Comparison of ENCODE assay signal across 2 fruit fly cellular contexts in genomic region chr3R:8788722-8789400, dm6.
TF ChIP-seq lines count a peak whose summit lies in the region.

No protein-coding gene starts in this region.

TF ChIP-seq in whole organism, embryonic, 481 proteins besides CTCF, POLR2A, EP300 and RAD21 (continued from another document and continues in another):
- no peak for TF ChIP-seq caup (GFP tag; optimal IDR thresholded peaks at IDR 0.05; lab: Kevin White, UChicago; ENCODE audit: severe bottlenecking)
- peak; percentile 41 for TF ChIP-seq CG30403 (GFP tag; optimal IDR thresholded peaks at IDR 0.05; lab: Kevin White, UChicago)
- TF ChIP-seq sens (GFP tag; lab: Kevin White, UChicago) = peak; percentile 86
- TF ChIP-seq CG11723 (GFP tag; optimal IDR thresholded peaks at IDR 0.05; lab: Kevin White, UChicago) = no peak
- peak; percentile 70 for TF ChIP-seq CG5953 (GFP tag; IDR thresholded peaks at IDR 0.05; lab: Robert Waterston, UW)
- TF ChIP-seq grn (GFP tag; optimal IDR thresholded peaks at IDR 0.05; lab: Kevin White, UChicago) = peak; percentile 25
- TF ChIP-seq fd96Cb (tag; optimal IDR thresholded peaks at IDR 0.05; lab: Kevin White, UChicago) = peak; percentile 56
- TF ChIP-seq CoRest (tag; optimal IDR thresholded peaks at IDR 0.05; lab: Kevin White, UChicago) = peak; percentile 21
- peak; percentile 54 for TF ChIP-seq Sox100B (GFP tag; optimal IDR thresholded peaks at IDR 0.05; lab: Kevin White, UChicago)
- TF ChIP-seq Lpt (GFP tag; optimal IDR thresholded peaks at IDR 0.05; lab: Kevin White, UChicago) = no peak
- no peak for TF ChIP-seq ems (GFP tag; optimal IDR thresholded peaks at IDR 0.05; lab: Kevin White, UChicago)
- TF ChIP-seq gem (tag; optimal IDR thresholded peaks at IDR 0.05; lab: Kevin White, UChicago) = peak; percentile 72
- peak; percentile 33 for TF ChIP-seq CG10267 (tag; optimal IDR thresholded peaks at IDR 0.05; lab: Kevin White, UChicago)
- TF ChIP-seq abd-A (tag; optimal IDR thresholded peaks at IDR 0.05; lab: Kevin White, UChicago) = peak; percentile 11
- TF ChIP-seq CG31365 (tag; optimal IDR thresholded peaks at IDR 0.05; lab: Kevin White, UChicago) = no peak
- no peak for TF ChIP-seq pan (optimal IDR thresholded peaks at IDR 0.05; lab: Kevin White, UChicago)
- TF ChIP-seq pan (GFP tag; optimal IDR thresholded peaks at IDR 0.05 in 1 of 2, IDR thresholded peaks at IDR 0.05 in 1 of 2) = peak in 1 of 2 experiments; percentile 88
- peak; percentile 64 for TF ChIP-seq CG11247 (GFP tag; IDR thresholded peaks at IDR 0.05; lab: Robert Waterston, UW)
- TF ChIP-seq Spps (tag; optimal IDR thresholded peaks at IDR 0.05; lab: Kevin White, UChicago) = peak; percentile 30
- TF ChIP-seq CG11093 (GFP tag; IDR thresholded peaks at IDR 0.05; lab: Robert Waterston, UW) = peak; percentile 62; the same call in 1 of the 3 replicates
- TF ChIP-seq ind (GFP tag; optimal IDR thresholded peaks at IDR 0.05; lab: Kevin White, UChicago) = peak; percentile 34
- TF ChIP-seq al (GFP tag; IDR thresholded peaks at IDR 0.05; lab: Robert Waterston, UW) = no peak
- peak; percentile 53 for TF ChIP-seq CG8924 (tag; optimal IDR thresholded peaks at IDR 0.05; lab: Kevin White, UChicago)
- peak; percentile 75 for TF ChIP-seq dysf (GFP tag; IDR thresholded peaks at IDR 0.05; lab: Robert Waterston, UW)
- TF ChIP-seq gsb-n (tag; optimal IDR thresholded peaks at IDR 0.05; lab: Kevin White, UChicago) = peak; percentile 2
- peak; percentile 70 for TF ChIP-seq CG17359 (tag; optimal IDR thresholded peaks at IDR 0.05; lab: Kevin White, UChicago)
- TF ChIP-seq pum (GFP tag; optimal IDR thresholded peaks at IDR 0.05; lab: Kevin White, UChicago) = no peak
- peak; percentile 62; the same call in 1 of the 3 replicates for TF ChIP-seq Mrtf (GFP tag; IDR thresholded peaks at IDR 0.05; lab: Robert Waterston, UW)
- peak; percentile 56 for TF ChIP-seq CG43689 (GFP tag; IDR thresholded peaks at IDR 0.05; lab: Robert Waterston, UW)
- TF ChIP-seq Oli (tag; optimal IDR thresholded peaks at IDR 0.05; lab: Kevin White, UChicago) = peak; percentile 62
- TF ChIP-seq grau (tag; optimal IDR thresholded peaks at IDR 0.05; lab: Kevin White, UChicago) = peak; percentile 42
- peak; percentile 27; the same call in 1 of the 2 replicates for TF ChIP-seq Ada2b (GFP tag; IDR thresholded peaks at IDR 0.05; lab: Robert Waterston, UW)
- TF ChIP-seq Hr51 (GFP tag; optimal IDR thresholded peaks at IDR 0.05; lab: Kevin White, UChicago) = peak in 1 of 2 experiments; percentile 74
- peak; percentile 59; the same call in 1 of the 3 replicates for TF ChIP-seq Optix (GFP tag; IDR thresholded peaks at IDR 0.05; lab: Robert Waterston, UW)
- no peak for TF ChIP-seq CG12104 (GFP tag; optimal IDR thresholded peaks at IDR 0.05; lab: Kevin White, UChicago)
- TF ChIP-seq CG17328 (GFP tag; IDR thresholded peaks at IDR 0.05; lab: Robert Waterston, UW) = peak; percentile 67
- TF ChIP-seq CG3163 (GFP tag; optimal IDR thresholded peaks at IDR 0.05; lab: Kevin White, UChicago) = no peak
- peak; percentile 59; the same call in 1 of the 3 replicates for TF ChIP-seq H15 (GFP tag; IDR thresholded peaks at IDR 0.05; lab: Robert Waterston, UW)
- peak; percentile 30 for TF ChIP-seq tio (GFP tag; optimal IDR thresholded peaks at IDR 0.05; lab: Kevin White, UChicago)
- peak; percentile 49 for TF ChIP-seq esg (GFP tag; conservative IDR thresholded peaks at IDR 0.05; lab: Robert Waterston, UW)
- TF ChIP-seq ATbp (GFP tag; optimal IDR thresholded peaks at IDR 0.05; lab: Kevin White, UChicago) = peak; percentile 63
- TF ChIP-seq CG6689 (GFP tag; IDR thresholded peaks at IDR 0.05; lab: Robert Waterston, UW) = peak; percentile 75
- TF ChIP-seq CG11695 (GFP tag; IDR thresholded peaks at IDR 0.05; lab: Robert Waterston, UW) = peak; percentile 52; the same call in 1 of the 3 replicates
- peak; percentile 69 for TF ChIP-seq CG18262 (tag; optimal IDR thresholded peaks at IDR 0.05; lab: Kevin White, UChicago)
- TF ChIP-seq CG31441 (GFP tag; IDR thresholded peaks at IDR 0.05; lab: Robert Waterston, UW) = peak; percentile 81
- TF ChIP-seq CG12155 (GFP tag; optimal IDR thresholded peaks at IDR 0.05; lab: Kevin White, UChicago) = no peak
- 0 out of 2 replicates have a peak, but pooled peaks have one; percentile 10 for TF ChIP-seq CG4404 (GFP tag; IDR thresholded peaks at IDR 0.05; lab: Robert Waterston, UW)
- TF ChIP-seq CG12391 (tag; optimal IDR thresholded peaks at IDR 0.05; lab: Kevin White, UChicago) = peak; percentile 43
- peak; percentile 77 for TF ChIP-seq Rx (GFP tag; IDR thresholded peaks at IDR 0.05; lab: Robert Waterston, UW)
- peak; percentile 72 for TF ChIP-seq H2.0 (GFP tag; IDR thresholded peaks at IDR 0.05; lab: Robert Waterston, UW)
- no peak for TF ChIP-seq NK7.1 (GFP tag; optimal IDR thresholded peaks at IDR 0.05; lab: Kevin White, UChicago)
- peak; percentile 30; the same call in 1 of the 2 replicates for TF ChIP-seq CG1024 (GFP tag; IDR thresholded peaks at IDR 0.05; lab: Robert Waterston, UW)
- no peak for TF ChIP-seq CG6654 (GFP tag; optimal IDR thresholded peaks at IDR 0.05; lab: Kevin White, UChicago)
- peak; percentile 63 for TF ChIP-seq CG2678 (tag; optimal IDR thresholded peaks at IDR 0.05; lab: Kevin White, UChicago)
- no peak for TF ChIP-seq corto (GFP tag; optimal IDR thresholded peaks at IDR 0.05; lab: Kevin White, UChicago)
- TF ChIP-seq lmd (GFP tag; IDR thresholded peaks at IDR 0.05; lab: Robert Waterston, UW) = peak; percentile 71
- no peak for TF ChIP-seq CG3065 (GFP tag; optimal IDR thresholded peaks at IDR 0.05; lab: Kevin White, UChicago)
- peak; percentile 54 to 68 for TF ChIP-seq bsh (GFP tag; optimal IDR thresholded peaks at IDR 0.05; lab: Kevin White, UChicago)
- TF ChIP-seq Asciz (GFP tag; optimal IDR thresholded peaks at IDR 0.05; lab: Kevin White, UChicago) = peak; percentile 40
- TF ChIP-seq prd (optimal IDR thresholded peaks at IDR 0.05; lab: Kevin White, UChicago) = no peak
- peak; percentile 69; the same call in 2 of the 3 replicates for TF ChIP-seq prd (GFP tag; IDR thresholded peaks at IDR 0.05; lab: Robert Waterston, UW)
- TF ChIP-seq Fer3 (tag; optimal IDR thresholded peaks at IDR 0.05; lab: Kevin White, UChicago) = no peak
- no peak for TF ChIP-seq Sry-β (GFP tag; optimal IDR thresholded peaks at IDR 0.05; lab: Kevin White, UChicago)
- peak; percentile 22; the same call in 1 of the 2 replicates for TF ChIP-seq CG10959 (GFP tag; IDR thresholded peaks at IDR 0.05; lab: Robert Waterston, UW)
- TF ChIP-seq gcm2 (GFP tag; optimal IDR thresholded peaks at IDR 0.05; lab: Kevin White, UChicago) = peak; percentile 25

TF ChIP-seq in whole organism, prepupa, 60 proteins besides CTCF, POLR2A, EP300 and RAD21 (continued from another document):
- TF ChIP-seq CG11762 (GFP tag; optimal IDR thresholded peaks at IDR 0.05; lab: Kevin White, UChicago; ENCODE audit: insufficient read depth) (peak; percentile 74), Hr39 (GFP tag; optimal IDR thresholded peaks at IDR 0.05; lab: Kevin White, UChicago) (peak; percentile 52), ss (GFP tag; optimal IDR thresholded peaks at IDR 0.05; lab: Kevin White, UChicago) (peak; percentile 31 to 43), CG6163 (GFP tag; IDR thresholded peaks at IDR 0.05; lab: Robert Waterston, UW) (peak; percentile 92), salr (GFP tag; optimal IDR thresholded peaks at IDR 0.05; lab: Kevin White, UChicago) (peak; percentile 55 to 61), Ets96B (tag; optimal IDR thresholded peaks at IDR 0.05; lab: Kevin White, UChicago) (peak; percentile 84), Smox (GFP tag; optimal IDR thresholded peaks at IDR 0.05; lab: Kevin White, UChicago) (peak; percentile 55), dac (GFP tag; optimal IDR thresholded peaks at IDR 0.05; lab: Kevin White, UChicago) (peak; percentile 78), Sox102F (GFP tag; optimal IDR thresholded peaks at IDR 0.05; lab: Kevin White, UChicago) (peak; percentile 57), CG11294 (GFP tag; IDR thresholded peaks at IDR 0.05; lab: Robert Waterston, UW) (peak; percentile 84), spab (GFP tag; optimal IDR thresholded peaks at IDR 0.05; lab: Kevin White, UChicago) (peak; percentile 66), CG4318 (GFP tag; optimal IDR thresholded peaks at IDR 0.05; lab: Kevin White, UChicago) (peak; percentile 70), CG8119 (GFP tag; IDR thresholded peaks at IDR 0.05; lab: Robert Waterston, UW) (peak; percentile 92), Sox15 (GFP tag; optimal IDR thresholded peaks at IDR 0.05; lab: Kevin White, UChicago) (peak; percentile 51), CG9139 (GFP tag; optimal IDR thresholded peaks at IDR 0.05; lab: Kevin White, UChicago) (peak; percentile 25), Eip75B (GFP tag; optimal IDR thresholded peaks at IDR 0.05; lab: Kevin White, UChicago) (peak; percentile 67), svp (GFP tag; lab: Kevin White, UChicago) (peak; percentile 79), vri (GFP tag; optimal IDR thresholded peaks at IDR 0.05; lab: Kevin White, UChicago) (no peak), CG10631 (GFP tag; optimal IDR thresholded peaks at IDR 0.05; lab: Kevin White, UChicago) (peak; percentile 81), CG6792 (GFP tag; optimal IDR thresholded peaks at IDR 0.05; lab: Kevin White, UChicago) (peak; percentile 74), CG10669 (GFP tag; optimal IDR thresholded peaks at IDR 0.05; lab: Kevin White, UChicago) (peak; percentile 78), Met (GFP tag; optimal IDR thresholded peaks at IDR 0.05; lab: Kevin White, UChicago) (peak; percentile 50), fd59A (GFP tag; optimal IDR thresholded peaks at IDR 0.05; lab: Kevin White, UChicago) (peak; percentile 47), CG1621 (tag; optimal IDR thresholded peaks at IDR 0.05; lab: Kevin White, UChicago) (peak; percentile 69), cyc (GFP tag; optimal IDR thresholded peaks at IDR 0.05; lab: Kevin White, UChicago) (peak; percentile 43), Lpt (GFP tag; optimal IDR thresholded peaks at IDR 0.05; lab: Kevin White, UChicago) (peak; percentile 73), dsx (GFP tag; optimal IDR thresholded peaks at IDR 0.05; lab: Kevin White, UChicago; ENCODE audit: poor library complexity, severe bottlenecking) (peak; percentile 77), esn (GFP tag; optimal IDR thresholded peaks at IDR 0.05; lab: Kevin White, UChicago) (peak; percentile 65), CG3032 (tag; optimal IDR thresholded peaks at IDR 0.05; lab: Kevin White, UChicago) (peak; percentile 72), CG6276 (GFP tag; optimal IDR thresholded peaks at IDR 0.05; lab: Kevin White, UChicago) (peak; percentile 86), net (GFP tag; optimal IDR thresholded peaks at IDR 0.05; lab: Kevin White, UChicago) (peak; percentile 79), fkh (GFP tag; optimal IDR thresholded peaks at IDR 0.05; lab: Kevin White, UChicago) (no peak), CG6854 (GFP tag; optimal IDR thresholded peaks at IDR 0.05; lab: Kevin White, UChicago) (no peak), lz (GFP tag; optimal IDR thresholded peaks at IDR 0.05; lab: Kevin White, UChicago) (peak; percentile 60), CG31627 (GFP tag; optimal IDR thresholded peaks at IDR 0.05; lab: Kevin White, UChicago) (peak; percentile 36), CG32006 (GFP tag; optimal IDR thresholded peaks at IDR 0.05; lab: Kevin White, UChicago) (peak; percentile 87)
